Worm (Caenorhabditis elegans): Measurements from ENCODE around the gene ZK470.1.

ZK470.1 gene

ce11 chrX:4142648-4143259, 20.7 kb upstream of the ZK470.1 start (continued):
- no peak for TF ChIP-seq madf-5 (GFP tag; IDR thresholded peaks at IDR 0.05)
- peak; percentile 20 for TF ChIP-seq hlh-30 (tag; optimal IDR thresholded peaks at IDR 0.05; ENCODE audit: insufficient read depth)
- no peak for TF ChIP-seq mdl-1 (tag; optimal IDR thresholded peaks at IDR 0.05)
- peak; percentile 72 for TF ChIP-seq ztf-7 (tag; optimal IDR thresholded peaks at IDR 0.05)
- TF ChIP-seq saeg-2 (GFP tag; IDR thresholded peaks at IDR 0.05) = 0 out of 2 replicates have a peak, but pooled peaks have one; percentile 6
- no peak for TF ChIP-seq Y75B8A.6 (GFP tag; IDR thresholded peaks at IDR 0.05)
- no peak for TF ChIP-seq lin-29 (GFP tag; IDR thresholded peaks at IDR 0.05)
- TF ChIP-seq T26A8.4 (GFP tag; IDR thresholded peaks at IDR 0.05) = no peak
- peak in 1 of 2 experiments; percentile 89 for TF ChIP-seq daf-16 (GFP tag; optimal IDR thresholded peaks at IDR 0.05)
- peak; percentile 84 for TF ChIP-seq daf-16 (tag; optimal IDR thresholded peaks at IDR 0.05)
- no peak for TF ChIP-seq nhr-77 (tag; optimal IDR thresholded peaks at IDR 0.05)
- no peak for TF ChIP-seq ces-1 (GFP tag; optimal IDR thresholded peaks at IDR 0.05)
- no peak for TF ChIP-seq jun-1 (tag; optimal IDR thresholded peaks at IDR 0.05)
- TF ChIP-seq F44E2.7 (GFP tag; IDR thresholded peaks at IDR 0.05) = no peak
- TF ChIP-seq Y105C5A.15 (GFP tag; IDR thresholded peaks at IDR 0.05) = no peak
- no peak for TF ChIP-seq nhr-6 (tag; optimal IDR thresholded peaks at IDR 0.05)
- TF ChIP-seq skn-1 (tag; optimal IDR thresholded peaks at IDR 0.05) = no peak
- TF ChIP-seq madf-9 (GFP tag; conservative IDR thresholded peaks at IDR 0.05) = no peak
- TF ChIP-seq daf-12 (tag; optimal IDR thresholded peaks at IDR 0.05) = no peak
- TF ChIP-seq lin-38 (GFP tag; IDR thresholded peaks at IDR 0.05) = no peak
- no peak for TF ChIP-seq Y48G9A.11 (GFP tag; IDR thresholded peaks at IDR 0.05)
- TF ChIP-seq attf-4 (tag; optimal IDR thresholded peaks at IDR 0.05) = no peak
- no peak for TF ChIP-seq unc-39 (tag; optimal IDR thresholded peaks at IDR 0.05)

- TF ChIP-seq nhr-102 (tag; optimal IDR thresholded peaks at IDR 0.05) = no peak
- TF ChIP-seq mdl-1 (tag; optimal IDR thresholded peaks at IDR 0.05) = peak; percentile 67 to 82
- no peak for TF ChIP-seq Y5F2A.4 (GFP tag; optimal IDR thresholded peaks at IDR 0.05)
- no peak for TF ChIP-seq nhr-6 (tag; optimal IDR thresholded peaks at IDR 0.05)
- TF ChIP-seq duxl-1 (tag; optimal IDR thresholded peaks at IDR 0.05; ENCODE audit: poor library complexity) = no peak
- no peak for TF ChIP-seq zip-11 (GFP tag; IDR thresholded peaks at IDR 0.05)
- no peak for TF ChIP-seq lin-1 (GFP tag; IDR thresholded peaks at IDR 0.05)
- TF ChIP-seq aha-1 (tag) = peak; percentile 98
- no peak for TF ChIP-seq set-16 (GFP tag; IDR thresholded peaks at IDR 0.05)
- peak; percentile 40 for TF ChIP-seq nhr-48 (tag; optimal IDR thresholded peaks at IDR 0.05)
- no peak for TF ChIP-seq ztf-11 (tag; optimal IDR thresholded peaks at IDR 0.05)
- no peak for TF ChIP-seq unc-39 (tag; optimal IDR thresholded peaks at IDR 0.05)
- TF ChIP-seq ama-1 (optimal IDR thresholded peaks at IDR 0.05) = peak; percentile 34
- TF ChIP-seq vab-7 (GFP tag; IDR thresholded peaks at IDR 0.05) = no peak
- peak; percentile 21 to 35 for TF ChIP-seq lsy-2 (tag; optimal IDR thresholded peaks at IDR 0.05)
- no peak for TF ChIP-seq nhr-111 (GFP tag; optimal IDR thresholded peaks at IDR 0.05)
- TF ChIP-seq ceh-82 (tag; optimal IDR thresholded peaks at IDR 0.05) = no peak
- TF ChIP-seq T20F7.1 (GFP tag; optimal IDR thresholded peaks at IDR 0.05) = no peak
- TF ChIP-seq unc-62 (GFP tag; optimal IDR thresholded peaks at IDR 0.05 in 1 of 2) = peak in 1 of 2 experiments; percentile 62
- no peak for TF ChIP-seq unc-62 (tag; optimal IDR thresholded peaks at IDR 0.05)
- peak; percentile 7 for TF ChIP-seq spr-1 (tag; optimal IDR thresholded peaks at IDR 0.05)
- no peak for TF ChIP-seq saeg-2 (GFP tag; IDR thresholded peaks at IDR 0.05)
- peak in 1 of 2 experiments; percentile 83 for TF ChIP-seq hif-1 (tag; optimal IDR thresholded peaks at IDR 0.05)
- TF ChIP-seq daf-16 (GFP tag; optimal IDR thresholded peaks at IDR 0.05) = no peak
- peak; percentile 83 for TF ChIP-seq daf-16 (tag; optimal IDR thresholded peaks at IDR 0.05)
- TF ChIP-seq mdt-29 (GFP tag; IDR thresholded peaks at IDR 0.05) = no peak
- TF ChIP-seq php-3 (GFP tag; IDR thresholded peaks at IDR 0.05) = no peak
- TF ChIP-seq hlh-11 (tag; optimal IDR thresholded peaks at IDR 0.05) = peak; percentile 56
- peak; percentile 8 for TF ChIP-seq nhr-11 (tag; optimal IDR thresholded peaks at IDR 0.05)
- peak; percentile 46; the same call in 1 of the 2 replicates for TF ChIP-seq tra-1 (GFP tag; IDR thresholded peaks at IDR 0.05)
- TF ChIP-seq hlh-30 (tag; optimal IDR thresholded peaks at IDR 0.05; ENCODE audit: insufficient read depth) = peak; percentile 78
- no peak for TF ChIP-seq ZK337.2 (GFP tag; IDR thresholded peaks at IDR 0.05)
- TF ChIP-seq zip-2 (tag; optimal IDR thresholded peaks at IDR 0.05) = no peak
Observed at ce11 chrX:4143260-4144018, 20.1 kb upstream of the ZK470.1 start.
